Fruit fly (Drosophila melanogaster) whole organism, embryonic: ENCODE measurements around the gene Polr3E.

Source experiments
- Antp ChIP-seq: fragments of 200-800 bp; sonication (Bioruptor generic); optimal IDR thresholded peaks from 3 replicates; lab custom pipeline; 2016; ENCODE audit warnings: missing biosample characterization, missing genetic modification characterization
- Atf6 ChIP-seq: fragments of 200-800 bp; sonication (Bioruptor generic); IDR thresholded peaks from 2 replicates; pipeline ENCODE4 v1.3.6; 2022; ENCODE audit warnings: missing biosample characterization, missing genetic modification characterization
- CG1024 ChIP-seq: fragments of 200-800 bp; sonication (Bioruptor generic); IDR thresholded peaks from 2 replicates; pipeline ENCODE4 v1.3.6; 2022; ENCODE audit warnings: missing biosample characterization, missing genetic modification characterization
- CG10565 ChIP-seq: fragments of 200-800 bp; sonication (Bioruptor generic); optimal IDR thresholded peaks from 3 replicates; lab custom pipeline; 2016; ENCODE audit warnings: missing biosample characterization, mild to moderate bottlenecking, missing genetic modification characterization
- CG11456 ChIP-seq: fragments of 200-800 bp; sonication (Bioruptor generic); IDR thresholded peaks from 3 replicates; pipeline ENCODE4 v1.3.6; 2022; ENCODE audit warnings: missing biosample characterization, missing genetic modification characterization
- CG12299 ChIP-seq: fragments of 200-800 bp; sonication (Bioruptor generic); optimal IDR thresholded peaks from 2 replicates; lab custom pipeline; 2018; ENCODE audit warnings: missing biosample characterization, mild to moderate bottlenecking, missing genetic modification characterization
- CG15011 ChIP-seq: fragments of 200-800 bp; sonication (Bioruptor generic); optimal IDR thresholded peaks from 3 replicates; lab custom pipeline; 2018; ENCODE audit warnings: missing biosample characterization, mild to moderate bottlenecking, missing genetic modification characterization
- CG15479 ChIP-seq: fragments of 200-800 bp; sonication (Bioruptor generic); optimal IDR thresholded peaks from 3 replicates; lab custom pipeline; 2019; ENCODE audit warnings: missing biosample characterization, mild to moderate bottlenecking, missing genetic modification characterization, moderate library complexity
- CG15514 ChIP-seq: fragments of 200-800 bp; sonication (Bioruptor generic); optimal IDR thresholded peaks from 3 replicates; lab custom pipeline; 2017; ENCODE audit warnings: missing biosample characterization, missing genetic modification characterization, mild to moderate bottlenecking, moderate library complexity, missing genetic modification reagents
- CG16815 ChIP-seq: fragments of 200-800 bp; sonication (Bioruptor generic); optimal IDR thresholded peaks from 3 replicates; lab custom pipeline; 2017; ENCODE audit warnings: missing biosample characterization, mild to moderate bottlenecking, missing genetic modification characterization
- CG18764 ChIP-seq: fragments of 200-800 bp; sonication (Bioruptor generic); optimal IDR thresholded peaks from 3 replicates; lab custom pipeline; 2016; ENCODE audit warnings: missing biosample characterization, missing genetic modification characterization
- CG2678 ChIP-seq: fragments of 200-800 bp; sonication (Bioruptor generic); optimal IDR thresholded peaks from 3 replicates; lab custom pipeline; 2019; ENCODE audit warnings: missing biosample characterization, mild to moderate bottlenecking, missing genetic modification characterization, moderate library complexity
- CG31224 ChIP-seq: fragments of 200-800 bp; sonication (Bioruptor generic); IDR thresholded peaks from 2 replicates; pipeline ENCODE4 v1.3.6; 2022; ENCODE audit warnings: missing biosample characterization, missing genetic modification characterization
- CG3163 ChIP-seq: fragments of 200-800 bp; sonication (Bioruptor generic); optimal IDR thresholded peaks from 3 replicates; lab custom pipeline; 2016; ENCODE audit warnings: missing biosample characterization, missing genetic modification characterization
- CG34422 ChIP-seq: fragments of 200-800 bp; sonication (Bioruptor generic); IDR thresholded peaks from 3 replicates; pipeline ENCODE4 v1.3.6; 2022; ENCODE audit warnings: missing biosample characterization, missing genetic modification characterization
- CG4854 ChIP-seq: fragments of 200-800 bp; sonication (Bioruptor generic); optimal IDR thresholded peaks from 2 replicates; lab custom pipeline; 2016; ENCODE audit warnings: missing biosample characterization, missing genetic modification characterization, inconsistent platforms
- CG6791 ChIP-seq: fragments of 200-800 bp; sonication (Bioruptor generic); IDR thresholded peaks from 3 replicates; pipeline ENCODE4 v1.3.6; 2022; ENCODE audit warnings: missing biosample characterization, missing genetic modification characterization; ENCODE audit not compliant: partially characterized antibody
- CG7928 ChIP-seq: fragments of 200-800 bp; sonication (Bioruptor generic); optimal IDR thresholded peaks from 2 replicates; lab custom pipeline; 2017; ENCODE audit warnings: missing biosample characterization, mild to moderate bottlenecking, missing genetic modification characterization
- CG8478 ChIP-seq: fragments of >200 bp; optimal IDR thresholded peaks from 2 replicates; lab custom pipeline; 2018
- CTCF ChIP-seq: fragments of 200-800 bp; sonication (Bioruptor generic); optimal IDR thresholded peaks from 2 replicates; lab custom pipeline; 2017; ENCODE audit warnings: missing biosample characterization, mild to moderate bottlenecking, missing genetic modification characterization, moderate library complexity
- D ChIP-seq, 2 experiments: fragments of 200-800 bp in 1 of 2; fragments of >200 bp in 1 of 2; sonication (Bioruptor generic) in 1 of 2; optimal IDR thresholded peaks; 2 replicates in 1 of 2; 3 replicates in 1 of 2; lab custom pipeline; 2017; ENCODE audit warnings: mild to moderate bottlenecking in 1 of 2, missing biosample characterization in 1 of 2, missing genetic modification characterization in 1 of 2, missing genetic modification reagents in 1 of 2
- Dip3 ChIP-seq: fragments of 200-800 bp; sonication (Bioruptor generic); optimal IDR thresholded peaks from 3 replicates; lab custom pipeline; 2016; ENCODE audit warnings: missing biosample characterization, missing genetic modification characterization
- Doc2 ChIP-seq: fragments of 200-800 bp; sonication (Bioruptor generic); IDR thresholded peaks from 2 replicates; pipeline ENCODE4 v1.3.6; 2022; ENCODE audit warnings: missing biosample characterization, missing genetic modification characterization
- Dref ChIP-seq: fragments of 200-800 bp; sonication (Bioruptor generic); IDR thresholded peaks from 2 replicates; pipeline ENCODE4 v1.3.6; 2022; ENCODE audit warnings: missing biosample characterization, missing genetic modification characterization
- Drgx ChIP-seq: fragments of 200-800 bp; sonication (Bioruptor generic); IDR thresholded peaks from 2 replicates; pipeline ENCODE4 v1.3.6; 2022; ENCODE audit warnings: missing biosample characterization, missing genetic modification characterization
- HmgD ChIP-seq: fragments of 200-800 bp; sonication (Bioruptor generic); optimal IDR thresholded peaks from 3 replicates; lab custom pipeline; 2016; ENCODE audit warnings: missing biosample characterization, missing genetic modification characterization
- Hsf ChIP-seq: fragments of 200-800 bp; sonication (Bioruptor generic); optimal IDR thresholded peaks from 3 replicates; lab custom pipeline; 2016; ENCODE audit warnings: missing biosample characterization, missing genetic modification characterization
- Jarid2 ChIP-seq: fragments of 200-800 bp; sonication (Bioruptor generic); optimal IDR thresholded peaks from 3 replicates; lab custom pipeline; 2017; ENCODE audit warnings: mild to moderate bottlenecking, missing biosample characterization, missing genetic modification reagents, missing genetic modification characterization
- Nf-YC ChIP-seq: fragments of 200-800 bp; optimal IDR thresholded peaks from 3 replicates; lab custom pipeline; 2019; ENCODE audit warnings: missing biosample characterization, mild to moderate bottlenecking, missing genetic modification characterization, moderate library complexity
- Side ChIP-seq: fragments of 200-800 bp; sonication (Bioruptor generic); optimal IDR thresholded peaks from 2 replicates; lab custom pipeline; 2016; ENCODE audit warnings: missing biosample characterization, missing genetic modification characterization
- bab2 ChIP-seq: fragments of 200-800 bp; sonication (Bioruptor generic); optimal IDR thresholded peaks from 2 replicates; lab custom pipeline; 2016; ENCODE audit warnings: missing biosample characterization, missing genetic modification characterization
- bcd ChIP-seq: fragments of 200-800 bp; sonication (Bioruptor generic); optimal IDR thresholded peaks from 2 replicates; lab custom pipeline; 2017; ENCODE audit warnings: missing biosample characterization, mild to moderate bottlenecking, missing genetic modification characterization
- bigmax ChIP-seq: fragments of 200-800 bp; sonication (Bioruptor generic); optimal IDR thresholded peaks from 2 replicates; lab custom pipeline; 2018; ENCODE audit warnings: missing biosample characterization, mild to moderate bottlenecking, missing genetic modification characterization
- cad ChIP-seq: fragments of >200 bp; optimal IDR thresholded peaks from 2 replicates; lab custom pipeline; 2017; ENCODE audit warnings: missing biosample characterization, missing genetic modification characterization
- cas ChIP-seq: fragments of 200-800 bp; sonication (Bioruptor generic); IDR thresholded peaks from 2 replicates; pipeline ENCODE4 v1.3.6; 2022; ENCODE audit warnings: missing biosample characterization, missing genetic modification characterization
- crp ChIP-seq, 2 experiments: fragments of 200-800 bp; sonication (Bioruptor generic); optimal IDR thresholded peaks; 2 replicates in 1 of 2; 3 replicates in 1 of 2; lab custom pipeline; 2017; ENCODE audit warnings: missing biosample characterization in 2 of 2, missing genetic modification characterization in 2 of 2, mild to moderate bottlenecking in 1 of 2, moderate library complexity in 1 of 2
- dan ChIP-seq: fragments of 200-800 bp; sonication (Bioruptor generic); IDR thresholded peaks from 2 replicates; pipeline ENCODE4 v1.3.6; 2022; ENCODE audit warnings: missing biosample characterization, missing genetic modification characterization
- disco-r ChIP-seq: fragments of 200-800 bp; sonication (Bioruptor generic); optimal IDR thresholded peaks from 2 replicates; lab custom pipeline; 2016; ENCODE audit warnings: missing biosample characterization, missing genetic modification characterization
- ems ChIP-seq: fragments of 200-800 bp; sonication (Bioruptor generic); optimal IDR thresholded peaks from 3 replicates; lab custom pipeline; 2016; ENCODE audit warnings: missing biosample characterization, missing genetic modification characterization
- fd96Cb ChIP-seq: fragments of 200-800 bp; sonication (Bioruptor generic); optimal IDR thresholded peaks from 2 replicates; lab custom pipeline; 2018; ENCODE audit warnings: missing biosample characterization, mild to moderate bottlenecking, missing genetic modification characterization, moderate library complexity
- fru ChIP-seq: fragments of >200 bp; optimal IDR thresholded peaks from 2 replicates; lab custom pipeline; 2017
- hb ChIP-seq: fragments of 200-800 bp; sonication (Bioruptor generic); IDR thresholded peaks from 3 replicates; pipeline ENCODE4 v1.3.6; 2022; ENCODE audit warnings: missing biosample characterization, missing genetic modification characterization; ENCODE audit not compliant: partially characterized antibody
- ind ChIP-seq: fragments of 200-800 bp; sonication (Bioruptor generic); optimal IDR thresholded peaks from 3 replicates; lab custom pipeline; 2016; ENCODE audit warnings: missing biosample characterization, missing genetic modification characterization
- insv ChIP-seq, 2 experiments: fragments of 200-800 bp; sonication (Bioruptor generic); optimal IDR thresholded peaks; 3 replicates each; lab custom pipeline; 2016 to 2018; ENCODE audit warnings: missing biosample characterization in 2 of 2, missing genetic modification characterization in 2 of 2
- org-1 ChIP-seq: fragments of 200-800 bp; sonication (Bioruptor generic); optimal IDR thresholded peaks from 2 replicates; lab custom pipeline; 2017; ENCODE audit warnings: missing biosample characterization, missing genetic modification characterization
- pb ChIP-seq: fragments of 200-800 bp; sonication (Bioruptor generic); optimal IDR thresholded peaks from 3 replicates; lab custom pipeline; 2016; ENCODE audit warnings: missing biosample characterization, missing genetic modification characterization
- peb ChIP-seq: fragments of 200-800 bp; sonication (Bioruptor generic); IDR thresholded peaks from 2 replicates; pipeline ENCODE4 v1.3.6; 2022; ENCODE audit warnings: missing biosample characterization, missing genetic modification characterization
- pita ChIP-seq: fragments of 200-800 bp; sonication (Bioruptor generic); optimal IDR thresholded peaks from 2 replicates; lab custom pipeline; 2017; ENCODE audit warnings: missing biosample characterization, mild to moderate bottlenecking, missing genetic modification characterization
- sima ChIP-seq: fragments of 200-800 bp; sonication (Bioruptor generic); optimal IDR thresholded peaks from 2 replicates; lab custom pipeline; 2016; ENCODE audit warnings: missing biosample characterization, missing genetic modification characterization
- so ChIP-seq: fragments of 200-800 bp; sonication (Bioruptor generic); IDR thresholded peaks from 3 replicates; pipeline ENCODE4 v1.3.6; 2022; ENCODE audit warnings: missing biosample characterization, missing genetic modification characterization
- tap ChIP-seq: fragments of 200-800 bp; optimal IDR thresholded peaks from 3 replicates; lab custom pipeline; 2019; ENCODE audit warnings: missing biosample characterization, mild to moderate bottlenecking, missing genetic modification characterization, moderate library complexity
- unpg ChIP-seq: fragments of 200-800 bp; sonication (Bioruptor generic); optimal IDR thresholded peaks from 3 replicates; lab custom pipeline; 2018; ENCODE audit warnings: missing biosample characterization, mild to moderate bottlenecking, missing genetic modification characterization, moderate library complexity

Gene Polr3E

DNA sequence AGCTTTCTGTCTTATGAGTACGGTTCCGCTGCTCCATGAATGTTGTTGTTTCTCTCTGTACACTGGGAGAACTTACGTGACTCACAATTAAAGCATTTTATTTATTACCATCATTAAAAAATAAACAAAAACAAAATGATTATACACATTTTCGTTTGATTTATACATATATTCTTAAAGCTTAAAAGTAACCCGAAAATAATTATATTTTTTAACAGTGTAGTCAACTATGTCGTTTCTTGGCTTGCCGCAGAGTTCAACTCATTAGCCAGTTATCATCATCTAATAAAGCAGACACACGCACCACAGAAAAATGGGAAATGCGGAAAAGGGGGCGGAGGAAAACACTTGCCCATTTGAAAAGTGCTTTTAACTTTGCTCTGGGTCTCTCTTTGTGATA, 5.8 kb downstream of the Polr3E start (continued):
- TF ChIP-seq sima, result peak; percentile 10
- TF ChIP-seq org-1 (GFP tag; lab: Kevin White, UChicago), result peak; percentile 57
- TF ChIP-seq tap (tag; lab: Kevin White, UChicago), result peak; percentile 83
- no peak for TF ChIP-seq Dref (GFP tag; lab: Robert Waterston, UW)
- TF ChIP-seq Hsf (GFP tag; lab: Kevin White, UChicago), result peak; percentile 81
- peak; percentile 29 for TF ChIP-seq Side (GFP tag; lab: Kevin White, UChicago)
- no peak for TF ChIP-seq HmgD (GFP tag; lab: Kevin White, UChicago)
- TF ChIP-seq cad (GFP tag; lab: Kevin White, UChicago), result no peak
- TF ChIP-seq Drgx, result peak; percentile 69; the same call in 1 of the 2 replicates
- peak; percentile 91 for TF ChIP-seq CG2678 (tag; lab: Kevin White, UChicago)
- peak; percentile 83 for TF ChIP-seq fd96Cb (tag; lab: Kevin White, UChicago)
- peak in 1 of 2 experiments; percentile 13 for TF ChIP-seq crp (GFP tag; optimal IDR thresholded peaks at IDR 0.05; lab: Kevin White, UChicago)
- TF ChIP-seq ems (GFP tag; lab: Kevin White, UChicago), result peak; percentile 80
- peak; percentile 40; the same call in 2 of the 3 replicates for TF ChIP-seq CG34422 (GFP tag; lab: Robert Waterston, UW)
- peak; percentile 59 for TF ChIP-seq CG18764 (GFP tag; lab: Kevin White, UChicago)
- peak; percentile 74 for TF ChIP-seq peb (GFP tag; lab: Robert Waterston, UW)
- TF ChIP-seq CG15011 (GFP tag; lab: Kevin White, UChicago), result peak; percentile 24
- TF ChIP-seq bab2 (GFP tag; lab: Kevin White, UChicago), result peak; percentile 66
- no peak for TF ChIP-seq pita (GFP tag; lab: Kevin White, UChicago)
- TF ChIP-seq ind (GFP tag; lab: Kevin White, UChicago), result peak; percentile 75
- TF ChIP-seq CG8478, result no peak
- peak; percentile 80 for TF ChIP-seq so (GFP tag; lab: Robert Waterston, UW)
- TF ChIP-seq CTCF (GFP tag; lab: Kevin White, UChicago), result peak; percentile 23
- no peak for TF ChIP-seq hb (GFP tag; lab: Robert Waterston, UW)
- peak; percentile 44 for TF ChIP-seq CG7928 (GFP tag; lab: Kevin White, UChicago)
- 0 out of 2 replicates have a peak, but pooled peaks have one; percentile 33 for TF ChIP-seq CG31224 (GFP tag; lab: Robert Waterston, UW)
- TF ChIP-seq insv (GFP tag; optimal IDR thresholded peaks at IDR 0.05; lab: Kevin White, UChicago), result no peak
- TF ChIP-seq Antp (GFP tag; lab: Kevin White, UChicago), result peak; percentile 35
- peak; percentile 34 for TF ChIP-seq Nf-YC
- peak; percentile 37 for TF ChIP-seq pb
- TF ChIP-seq bcd, result peak; percentile 75
- TF ChIP-seq bigmax (GFP tag; lab: Kevin White, UChicago), result no peak
- no peak for TF ChIP-seq CG10565
- peak; percentile 59 for TF ChIP-seq CG15514 (GFP tag; lab: Kevin White, UChicago)
- peak; percentile 53 for TF ChIP-seq Dip3
- TF ChIP-seq Doc2 (GFP tag; lab: Robert Waterston, UW), result no peak
- peak; percentile 33 for TF ChIP-seq CG16815 (GFP tag; lab: Kevin White, UChicago)
- peak; percentile 84 for TF ChIP-seq Atf6
- no peak for TF ChIP-seq fru
- TF ChIP-seq D (optimal IDR thresholded peaks at IDR 0.05; lab: Kevin White, UChicago), result no peak
- TF ChIP-seq D (GFP tag; optimal IDR thresholded peaks at IDR 0.05; lab: Kevin White, UChicago), result peak; percentile 57
- TF ChIP-seq cas (GFP tag; lab: Robert Waterston, UW), result no peak
- no peak for TF ChIP-seq CG15479 (GFP tag; lab: Kevin White, UChicago)
- TF ChIP-seq unpg, result peak; percentile 90
- TF ChIP-seq Jarid2 (GFP tag; lab: Kevin White, UChicago), result no peak
- peak; percentile 51 for TF ChIP-seq CG4854 (GFP tag; lab: Kevin White, UChicago)
- TF ChIP-seq CG3163, result peak; percentile 2
- TF ChIP-seq CG12299 (tag; lab: Kevin White, UChicago), result peak; percentile 59
- peak; percentile 21 for TF ChIP-seq disco-r (GFP tag; lab: Kevin White, UChicago)
- TF ChIP-seq CG1024 (GFP tag; lab: Robert Waterston, UW), result no peak
- no peak for TF ChIP-seq CG6791 (GFP tag; lab: Robert Waterston, UW)
- no peak for TF ChIP-seq dan (GFP tag; lab: Robert Waterston, UW)
- no peak; the same call in 2 of the 3 replicates for TF ChIP-seq CG11456 (GFP tag; lab: Robert Waterston, UW)
